Worm (Caenorhabditis elegans) whole organism, L3 larva: ENCODE data around the gene T05A8.2.

ENCODE experiments used
- ZK546.5 ChIP-seq: sonication (generic microtip); optimal IDR thresholded peaks from 2 replicates; lab custom pipeline; 2017; ENCODE audit warnings: missing biosample characterization, missing genetic modification characterization
- aly-2 ChIP-seq: fragments of 150-350 bp; optimal IDR thresholded peaks from 2 replicates; lab custom pipeline; 2014; ENCODE audit warnings: missing biosample characterization, missing genetic modification characterization
- ceh-16 ChIP-seq: sonication (generic microtip); optimal IDR thresholded peaks from 2 replicates; lab custom pipeline; 2017; ENCODE audit warnings: missing biosample characterization, missing genetic modification characterization
- ceh-28 ChIP-seq: fragments of 150-350 bp; optimal IDR thresholded peaks from 2 replicates; lab custom pipeline; 2014; ENCODE audit warnings: missing biosample characterization, missing genetic modification reagents, missing genetic modification characterization
- elt-1 ChIP-seq: fragments of 150-350 bp; optimal IDR thresholded peaks from 2 replicates; lab custom pipeline; 2014; ENCODE audit warnings: missing biosample characterization, missing genetic modification characterization
- eor-1 ChIP-seq, 2 experiments: fragments of 150-350 bp; optimal IDR thresholded peaks; 2 replicates each; lab custom pipeline; 2014 to 2018; ENCODE audit warnings: missing biosample characterization in 2 of 2, missing genetic modification characterization in 2 of 2
- nhr-25 ChIP-seq: sonication (generic microtip); optimal IDR thresholded peaks from 2 replicates; lab custom pipeline; 2017; ENCODE audit warnings: missing biosample characterization, missing genetic modification characterization
- sea-2 ChIP-seq: fragments of 150-350 bp; sonication (generic microtip); optimal IDR thresholded peaks from 4 replicates; lab custom pipeline; 2014; ENCODE audit warnings: missing biosample characterization, missing genetic modification reagents, missing genetic modification characterization
- unc-62 ChIP-seq: fragments of 150-350 bp; sonication (generic microtip); optimal IDR thresholded peaks from 4 replicates; lab custom pipeline; 2014; ENCODE audit warnings: missing biosample characterization, missing genetic modification reagents, missing genetic modification characterization

- TF ChIP-seq aly-2 (tag; lab: Kevin White, UChicago), result no peak
- TF ChIP-seq sea-2 (GFP tag; lab: Kevin White, UChicago), result no peak
- no peak for TF ChIP-seq eor-1 (tag; optimal IDR thresholded peaks at IDR 0.05; lab: Kevin White, UChicago)
- TF ChIP-seq ceh-28, result no peak
- no peak for TF ChIP-seq unc-62 (GFP tag; lab: Kevin White, UChicago)
- no peak for TF ChIP-seq ceh-16 (tag; lab: Kevin White, UChicago)
- no peak for TF ChIP-seq ZK546.5 (tag; lab: Kevin White, UChicago)
- no peak for TF ChIP-seq nhr-25 (tag; lab: Kevin White, UChicago)
- no peak for TF ChIP-seq elt-1 (tag; lab: Kevin White, UChicago)
These were observed 12.4 kb downstream of the T05A8.2 start, which contains the start of gene sri-62 for ce11 chrII:2698378-2698777.
